Fruit fly (Drosophila melanogaster) whole organism, embryonic: ENCODE measurements around the gene S-Lap4.

Experiments used
- BtbVII ChIP-seq: fragments of 200-800 bp; sonication (Bioruptor generic); optimal IDR thresholded peaks from 3 replicates; lab custom pipeline; 2017; ENCODE audit warnings: missing biosample characterization, mild to moderate bottlenecking, missing genetic modification characterization
- CG12769 ChIP-seq: fragments of 200-800 bp; sonication (Bioruptor generic); optimal IDR thresholded peaks from 2 replicates; lab custom pipeline; 2019; ENCODE audit warnings: missing biosample characterization, mild to moderate bottlenecking, missing genetic modification characterization, moderate library complexity

dm6 chr3L:10490561-10490960 lies at the start of gene S-Lap4:
- TF ChIP-seq BtbVII (GFP tag; lab: Kevin White, UChicago) (no peak), CG12769 (no peak)
